Fruit fly (Drosophila melanogaster) Kc167 (cell line): Measurements from ENCODE around the gene CG32576.

Source experiments
- Myc ChIP-seq: fragments of >200 bp; optimal IDR thresholded peaks from 2 replicates; lab custom pipeline; 2017; ENCODE audit warnings: missing external identifiers
- Sin3A ChIP-seq: fragments of >200 bp; optimal IDR thresholded peaks from 2 replicates; lab custom pipeline; 2018; ENCODE audit warnings: missing external identifiers
- h ChIP-seq: fragments of >200 bp; optimal IDR thresholded peaks from 3 replicates; lab custom pipeline; 2018; ENCODE audit warnings: missing external identifiers
- insv ChIP-seq: fragments of >200 bp; optimal IDR thresholded peaks from 3 replicates; lab custom pipeline; 2018; ENCODE audit warnings: missing external identifiers
- psq ChIP-seq: fragments of >200 bp; optimal IDR thresholded peaks from 2 replicates; lab custom pipeline; 2017; ENCODE audit warnings: missing external identifiers
- ttk ChIP-seq: sonication (Bioruptor generic); optimal IDR thresholded peaks from 2 replicates; lab custom pipeline; 2017; ENCODE audit warnings: missing external identifiers

CG32576 gene

DNA sequence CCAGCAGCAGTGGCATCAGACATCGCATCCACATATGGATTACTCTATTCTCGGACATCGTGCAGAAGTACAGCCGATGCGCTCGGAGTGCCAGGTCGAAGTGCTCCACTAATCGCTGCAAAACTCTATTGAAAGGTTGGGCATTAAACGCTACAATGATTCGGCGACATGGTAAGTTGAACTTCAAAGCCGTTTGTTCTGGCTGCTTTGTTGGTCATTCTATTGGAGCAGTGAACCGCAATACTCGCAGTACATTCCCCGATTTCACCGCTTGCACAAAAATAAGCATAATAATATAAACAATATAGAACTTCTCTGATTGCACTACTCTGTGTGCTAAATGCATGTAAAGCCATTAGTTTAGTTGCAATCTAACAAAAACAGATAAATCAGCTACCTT lies 21.9 kb downstream of the CG32576 start, which contains the start of gene CG12507:
TSS of gene CG12507 (minus strand) at position 101 of the 400 bp plus-strand sequence.
- no peak for TF ChIP-seq insv (lab: Kevin White, UChicago)
- TF ChIP-seq ttk (lab: Kevin White, UChicago) = no peak
- no peak for TF ChIP-seq Myc (lab: Kevin White, UChicago)
- no peak for TF ChIP-seq h (lab: Kevin White, UChicago)
- no peak for TF ChIP-seq Sin3A (lab: Kevin White, UChicago)
- TF ChIP-seq psq (lab: Kevin White, UChicago) = no peak

DNA sequence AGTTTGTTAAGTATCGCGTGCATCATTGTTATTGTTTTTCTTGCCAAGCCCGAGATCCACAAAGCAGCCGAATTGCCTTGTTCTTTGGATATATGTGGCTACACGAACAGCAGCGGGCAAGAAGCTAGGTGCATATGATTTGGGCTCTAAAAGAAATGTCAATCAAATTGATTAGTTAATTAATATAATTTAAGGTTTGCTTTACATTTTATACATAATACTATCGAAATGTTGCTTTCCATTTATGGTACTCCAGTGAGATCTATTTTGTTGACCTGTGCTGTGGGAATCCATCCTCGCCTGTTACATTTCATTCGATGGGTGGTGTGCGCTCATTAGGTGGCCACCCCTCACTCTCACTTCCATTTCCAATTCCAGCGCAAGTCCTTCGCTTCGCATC lies 24.9 kb downstream of the CG32576 start:
- TF ChIP-seq ttk (lab: Kevin White, UChicago) = no peak
- no peak for TF ChIP-seq psq (lab: Kevin White, UChicago)
- TF ChIP-seq insv (lab: Kevin White, UChicago) = no peak
- no peak for TF ChIP-seq Myc (lab: Kevin White, UChicago)
- no peak for TF ChIP-seq h (lab: Kevin White, UChicago)
- no peak for TF ChIP-seq Sin3A (lab: Kevin White, UChicago)

dm6 chrX:16244731-16245130 lies 43.6 kb downstream of the CG32576 start:
- TF ChIP-seq insv (lab: Kevin White, UChicago) (no peak), h (lab: Kevin White, UChicago) (no peak), ttk (lab: Kevin White, UChicago) (no peak), psq (lab: Kevin White, UChicago) (no peak), Sin3A (lab: Kevin White, UChicago) (no peak), Myc (lab: Kevin White, UChicago) (no peak)

- TF ChIP-seq Sin3A (lab: Kevin White, UChicago) = no peak
- no peak for TF ChIP-seq Myc (lab: Kevin White, UChicago)
- TF ChIP-seq psq (lab: Kevin White, UChicago) = no peak
- no peak for TF ChIP-seq h (lab: Kevin White, UChicago)
- TF ChIP-seq insv (lab: Kevin White, UChicago) = no peak
- no peak for TF ChIP-seq ttk (lab: Kevin White, UChicago)
These were observed 44.3 kb downstream of the CG32576 start for dm6 chrX:16243989-16244388.

DNA sequence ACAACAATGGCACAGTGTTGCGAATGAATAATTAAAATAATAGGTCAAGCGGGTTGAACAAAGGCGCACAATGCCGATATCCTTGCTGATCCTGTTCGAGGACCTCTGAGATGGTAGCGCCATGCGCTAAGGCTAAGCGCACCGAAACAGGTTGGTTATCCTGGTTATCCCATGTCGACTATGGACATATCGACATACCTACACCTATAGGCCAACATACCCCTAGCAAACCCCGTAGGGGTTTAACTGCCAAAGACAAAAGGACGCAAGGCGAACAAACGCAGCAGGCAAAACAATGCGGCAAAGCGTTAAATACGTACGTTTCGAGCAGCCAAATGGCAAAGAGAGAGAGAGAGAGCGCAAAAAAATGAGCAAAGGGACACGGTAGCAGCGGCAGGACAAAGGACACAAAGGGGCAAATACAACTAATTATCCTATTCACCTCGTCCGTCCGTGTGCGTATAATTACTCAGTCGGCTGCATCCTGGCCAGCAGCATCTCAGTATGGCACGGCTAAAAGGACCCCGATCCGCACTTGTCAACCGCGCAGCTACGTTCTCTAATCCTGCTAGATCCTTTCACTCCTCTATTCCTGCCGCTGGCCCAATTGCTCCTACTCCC lies 46.4 kb downstream of the CG32576 start:
- no peak for TF ChIP-seq Sin3A (lab: Kevin White, UChicago)
- no peak for TF ChIP-seq Myc (lab: Kevin White, UChicago)
- no peak for TF ChIP-seq h (lab: Kevin White, UChicago)
